Fruit fly (Drosophila melanogaster) whole organism, embryonic: ENCODE data around the gene Cpr67Fa1.
A peak's percentile ranks its signal among the peaks of the same experiment; 100 is the strongest.

ENCODE experiments used
- CG10654 ChIP-seq: fragments of 200-800 bp; sonication (Bioruptor generic); optimal IDR thresholded peaks from 2 replicates; lab custom pipeline; 2016; ENCODE audit warnings: missing biosample characterization, missing genetic modification characterization
- CG11093 ChIP-seq: fragments of 200-800 bp; sonication (Bioruptor generic); IDR thresholded peaks from 3 replicates; pipeline ENCODE4 v1.3.6; 2022; ENCODE audit warnings: missing biosample characterization, missing genetic modification characterization
- CG11504 ChIP-seq: fragments of 200-800 bp; sonication (Bioruptor generic); optimal IDR thresholded peaks from 3 replicates; lab custom pipeline; 2019; ENCODE audit warnings: missing biosample characterization, mild to moderate bottlenecking, missing genetic modification characterization, moderate library complexity
- CG11695 ChIP-seq: fragments of 200-800 bp; sonication (Bioruptor generic); IDR thresholded peaks from 3 replicates; pipeline ENCODE4 v1.3.6; 2022; ENCODE audit warnings: missing biosample characterization, missing genetic modification characterization
- CG12155 ChIP-seq: fragments of 200-800 bp; sonication (Bioruptor generic); optimal IDR thresholded peaks from 3 replicates; lab custom pipeline; 2016; ENCODE audit warnings: missing biosample characterization, missing genetic modification characterization
- CG13287 ChIP-seq: fragments of 200-800 bp; sonication (Bioruptor generic); IDR thresholded peaks from 2 replicates; pipeline ENCODE4 v1.3.6; 2022; ENCODE audit warnings: missing biosample characterization, missing genetic modification characterization; ENCODE audit not compliant: partially characterized antibody
- CG13296 ChIP-seq: fragments of 200-800 bp; sonication (Bioruptor generic); optimal IDR thresholded peaks from 3 replicates; lab custom pipeline; 2018; ENCODE audit warnings: missing biosample characterization, mild to moderate bottlenecking, missing genetic modification characterization
- CG17359 ChIP-seq: fragments of 200-800 bp; sonication (Bioruptor generic); optimal IDR thresholded peaks from 3 replicates; lab custom pipeline; 2018; ENCODE audit warnings: missing biosample characterization, mild to moderate bottlenecking, missing genetic modification characterization, moderate library complexity
- CG17385 ChIP-seq: fragments of 200-800 bp; sonication (Bioruptor generic); optimal IDR thresholded peaks from 3 replicates; lab custom pipeline; 2018; ENCODE audit warnings: missing biosample characterization, mild to moderate bottlenecking, missing genetic modification characterization
- CG30020 ChIP-seq: fragments of 200-800 bp; optimal IDR thresholded peaks from 2 replicates; lab custom pipeline; 2019; ENCODE audit warnings: missing biosample characterization, mild to moderate bottlenecking, missing genetic modification characterization, moderate library complexity
- CG31224 ChIP-seq: fragments of 200-800 bp; sonication (Bioruptor generic); IDR thresholded peaks from 2 replicates; pipeline ENCODE4 v1.3.6; 2022; ENCODE audit warnings: missing biosample characterization, missing genetic modification characterization
- CG31441 ChIP-seq: fragments of 200-800 bp; sonication (Bioruptor generic); IDR thresholded peaks from 2 replicates; pipeline ENCODE4 v1.3.6; 2022; ENCODE audit warnings: missing biosample characterization, missing genetic modification characterization
- CG34376 ChIP-seq: fragments of 200-800 bp; sonication (Bioruptor generic); optimal IDR thresholded peaks from 2 replicates; lab custom pipeline; 2018; ENCODE audit warnings: missing biosample characterization, mild to moderate bottlenecking, missing genetic modification characterization
- CG4360 ChIP-seq: fragments of 200-800 bp; sonication (Bioruptor generic); IDR thresholded peaks from 2 replicates; pipeline ENCODE4 v1.3.6; 2022; ENCODE audit warnings: missing biosample characterization, missing genetic modification characterization
- CG5180 ChIP-seq: fragments of 200-800 bp; sonication (Bioruptor generic); optimal IDR thresholded peaks from 3 replicates; lab custom pipeline; 2017; ENCODE audit warnings: missing biosample characterization, missing genetic modification characterization, mild to moderate bottlenecking, moderate library complexity, missing genetic modification reagents
- Chrac-16 ChIP-seq: fragments of 200-800 bp; sonication (Bioruptor generic); optimal IDR thresholded peaks from 3 replicates; lab custom pipeline; 2016; ENCODE audit warnings: missing biosample characterization, missing genetic modification characterization
- Eip74EF ChIP-seq, 2 experiments: fragments of 200-800 bp in 1 of 2; fragments of >200 bp in 1 of 2; sonication (Bioruptor generic) in 1 of 2; optimal IDR thresholded peaks; 2 replicates each; lab custom pipeline; 2017 to 2019; ENCODE audit warnings: missing biosample characterization in 2 of 2, missing genetic modification characterization in 2 of 2, mild to moderate bottlenecking in 1 of 2, moderate library complexity in 1 of 2
- Elba2 ChIP-seq: fragments of 200-800 bp; sonication (Bioruptor generic); optimal IDR thresholded peaks from 3 replicates; lab custom pipeline; 2016; ENCODE audit warnings: missing biosample characterization, missing genetic modification characterization
- HHEX ChIP-seq: fragments of 200-800 bp; sonication (Bioruptor generic); optimal IDR thresholded peaks from 3 replicates; lab custom pipeline; 2017; ENCODE audit warnings: missing biosample characterization, mild to moderate bottlenecking, missing genetic modification characterization, missing genetic modification reagents
- HmgZ ChIP-seq: fragments of 200-800 bp; sonication (Bioruptor generic); optimal IDR thresholded peaks from 2 replicates; lab custom pipeline; 2018; ENCODE audit warnings: missing biosample characterization, mild to moderate bottlenecking, missing genetic modification characterization
- Hmx ChIP-seq: fragments of 200-800 bp; sonication (Bioruptor generic); optimal IDR thresholded peaks from 2 replicates; lab custom pipeline; 2016; ENCODE audit warnings: missing biosample characterization, missing genetic modification characterization
- MTF-1 ChIP-seq: fragments of 200-800 bp; sonication (Bioruptor generic); optimal IDR thresholded peaks from 2 replicates; lab custom pipeline; 2018; ENCODE audit warnings: missing biosample characterization, mild to moderate bottlenecking, missing genetic modification characterization, borderline replicate concordance
- Nf-YB ChIP-seq: fragments of 200-800 bp; sonication (Bioruptor generic); optimal IDR thresholded peaks from 3 replicates; lab custom pipeline; 2019; ENCODE audit warnings: missing biosample characterization, mild to moderate bottlenecking, missing genetic modification characterization, moderate library complexity
- Oli ChIP-seq: fragments of 200-800 bp; sonication (Bioruptor generic); optimal IDR thresholded peaks from 2 replicates; lab custom pipeline; 2018; ENCODE audit warnings: missing biosample characterization, mild to moderate bottlenecking, missing genetic modification characterization, moderate library complexity
- Poxn ChIP-seq: fragments of 200-800 bp; sonication (Bioruptor generic); IDR thresholded peaks from 2 replicates; pipeline ENCODE4 v1.3.6; 2022; ENCODE audit warnings: missing biosample characterization, missing genetic modification characterization
- Ssrp ChIP-seq: fragments of 200-800 bp; sonication (Bioruptor generic); optimal IDR thresholded peaks from 2 replicates; lab custom pipeline; 2018; ENCODE audit warnings: missing biosample characterization, mild to moderate bottlenecking, missing genetic modification characterization, moderate library complexity
- abd-A ChIP-seq: fragments of 200-800 bp; sonication (Bioruptor generic); optimal IDR thresholded peaks from 3 replicates; lab custom pipeline; 2019; ENCODE audit warnings: missing biosample characterization, mild to moderate bottlenecking, missing genetic modification characterization, moderate library complexity
- chinmo ChIP-seq: fragments of 200-800 bp; sonication (Bioruptor generic); IDR thresholded peaks from 4 replicates; pipeline ENCODE4 v1.3.6; 2022; ENCODE audit warnings: missing biosample characterization, missing genetic modification characterization; ENCODE audit not compliant: partially characterized antibody
- crol ChIP-seq: fragments of 200-800 bp; sonication (Bioruptor generic); IDR thresholded peaks from 2 replicates; pipeline ENCODE4 v1.3.6; 2022; ENCODE audit warnings: missing biosample characterization, missing genetic modification characterization
- cwo ChIP-seq: fragments of 200-800 bp; sonication (Bioruptor generic); optimal IDR thresholded peaks from 3 replicates; lab custom pipeline; 2017; ENCODE audit warnings: missing biosample characterization, missing genetic modification characterization, mild to moderate bottlenecking, moderate library complexity, missing genetic modification reagents
- disco-r ChIP-seq: fragments of 200-800 bp; sonication (Bioruptor generic); optimal IDR thresholded peaks from 2 replicates; lab custom pipeline; 2016; ENCODE audit warnings: missing biosample characterization, missing genetic modification characterization
- dm ChIP-seq: fragments of 200-800 bp; sonication (Bioruptor generic); optimal IDR thresholded peaks from 3 replicates; lab custom pipeline; 2016; ENCODE audit warnings: missing biosample characterization, missing genetic modification characterization
- dysf ChIP-seq: fragments of 200-800 bp; sonication (Bioruptor generic); IDR thresholded peaks from 3 replicates; pipeline ENCODE4 v1.3.6; 2022; ENCODE audit warnings: missing biosample characterization, missing genetic modification characterization
- her ChIP-seq: fragments of 200-800 bp; sonication (Bioruptor generic); optimal IDR thresholded peaks from 2 replicates; lab custom pipeline; 2016; ENCODE audit warnings: missing biosample characterization, missing genetic modification characterization
- insv ChIP-seq, 2 experiments: fragments of 200-800 bp; sonication (Bioruptor generic); optimal IDR thresholded peaks; 3 replicates each; lab custom pipeline; 2016 to 2018; ENCODE audit warnings: missing biosample characterization in 2 of 2, missing genetic modification characterization in 2 of 2
- jigr1 ChIP-seq: fragments of 200-800 bp; sonication (Bioruptor generic); IDR thresholded peaks from 3 replicates; pipeline ENCODE4 v1.3.6; 2022; ENCODE audit warnings: missing biosample characterization, missing genetic modification characterization
- luna ChIP-seq: fragments of 200-800 bp; sonication (Bioruptor generic); optimal IDR thresholded peaks from 2 replicates; lab custom pipeline; 2016; ENCODE audit warnings: missing biosample characterization, missing genetic modification characterization
- mam ChIP-seq: fragments of 200-800 bp; sonication (Bioruptor generic); optimal IDR thresholded peaks from 3 replicates; lab custom pipeline; 2016; ENCODE audit warnings: missing biosample characterization, missing genetic modification characterization
- nerfin-1 ChIP-seq: fragments of 200-800 bp; sonication (Bioruptor generic); optimal IDR thresholded peaks from 3 replicates; lab custom pipeline; 2019; ENCODE audit warnings: missing biosample characterization, mild to moderate bottlenecking, missing genetic modification characterization, moderate library complexity
- phol ChIP-seq: fragments of 200-800 bp; sonication (Bioruptor generic); optimal IDR thresholded peaks from 3 replicates; lab custom pipeline; 2018; ENCODE audit warnings: missing biosample characterization, mild to moderate bottlenecking, missing genetic modification characterization, moderate library complexity
- psq ChIP-seq: fragments of 200-800 bp; sonication (Bioruptor generic); optimal IDR thresholded peaks from 2 replicates; lab custom pipeline; 2017; ENCODE audit warnings: missing biosample characterization, missing genetic modification characterization
- seq ChIP-seq: fragments of 200-800 bp; sonication (Bioruptor generic); IDR thresholded peaks from 2 replicates; pipeline ENCODE4 v1.3.6; 2022; ENCODE audit warnings: missing biosample characterization, missing genetic modification characterization
- sim ChIP-seq: fragments of 200-800 bp; sonication (Bioruptor generic); IDR thresholded peaks from 2 replicates; pipeline ENCODE4 v1.3.6; 2022; ENCODE audit warnings: missing biosample characterization, missing genetic modification characterization
- sna ChIP-seq: fragments of 200-800 bp; sonication (Bioruptor generic); IDR thresholded peaks from 2 replicates; pipeline ENCODE4 v1.3.6; 2022; ENCODE audit warnings: missing biosample characterization, missing genetic modification characterization; ENCODE audit not compliant: partially characterized antibody
- so ChIP-seq: fragments of 200-800 bp; sonication (Bioruptor generic); IDR thresholded peaks from 3 replicates; pipeline ENCODE4 v1.3.6; 2022; ENCODE audit warnings: missing biosample characterization, missing genetic modification characterization
- sug ChIP-seq: fragments of 200-800 bp; optimal IDR thresholded peaks from 2 replicates; lab custom pipeline; 2019; ENCODE audit warnings: missing biosample characterization, mild to moderate bottlenecking, missing genetic modification characterization, moderate library complexity
- tx ChIP-seq: fragments of 200-800 bp; sonication (Bioruptor generic); optimal IDR thresholded peaks from 2 replicates; lab custom pipeline; 2016; ENCODE audit warnings: missing biosample characterization, missing genetic modification characterization
- vnd ChIP-seq: fragments of 200-800 bp; sonication (Bioruptor generic); IDR thresholded peaks from 3 replicates; pipeline ENCODE4 v1.3.6; 2022; ENCODE audit warnings: missing biosample characterization, missing genetic modification characterization; ENCODE audit not compliant: partially characterized antibody
- zen2 ChIP-seq: fragments of 200-800 bp; sonication (Bioruptor generic); IDR thresholded peaks from 3 replicates; pipeline ENCODE4 v1.3.6; 2022; ENCODE audit warnings: missing biosample characterization, missing genetic modification characterization; ENCODE audit not compliant: partially characterized antibody

Gene Cpr67Fa1

DNA sequence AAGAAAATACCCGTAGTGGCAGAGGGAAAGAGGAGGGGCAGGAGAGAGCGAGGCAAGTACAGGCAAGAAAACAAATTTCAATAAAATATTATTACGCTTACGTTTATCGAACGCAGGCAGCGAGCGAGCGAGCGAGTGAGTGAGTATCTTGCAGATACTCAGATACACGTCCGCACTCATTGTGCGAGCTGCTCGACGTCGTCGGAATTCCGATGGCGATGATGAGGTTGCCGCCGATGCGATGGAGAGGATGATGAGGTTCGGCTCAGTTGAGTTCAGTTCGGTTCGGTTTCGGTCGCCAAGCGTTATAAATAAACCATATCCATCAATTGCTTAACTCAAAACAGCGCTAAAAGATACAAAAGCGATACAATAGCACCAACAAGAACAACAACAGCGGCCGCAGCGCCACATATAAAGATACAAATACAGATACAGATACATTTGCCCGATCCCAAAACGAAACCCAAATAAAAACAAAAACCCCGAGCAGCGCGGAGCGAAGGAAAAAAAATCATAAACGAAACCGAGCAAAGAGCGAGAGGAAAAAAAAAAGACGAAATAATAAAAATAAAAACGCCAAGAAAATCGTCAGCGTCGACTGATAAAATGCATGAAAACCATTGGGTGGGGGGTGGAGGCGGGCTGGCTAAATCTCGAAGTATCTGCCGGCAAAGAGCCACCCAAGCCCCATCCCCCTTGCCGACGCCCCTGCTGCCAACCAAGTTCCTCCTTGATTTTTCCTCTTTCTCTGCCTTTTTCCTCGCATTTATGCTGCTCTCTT lies 37.3 kb upstream of the Cpr67Fa1 start (continued):
- TF ChIP-seq seq (GFP tag; lab: Robert Waterston, UW) (no peak), CG5180 (peak; percentile 84), CG13296 (GFP tag; lab: Kevin White, UChicago) (peak; percentile 20), psq (peak; percentile 40), nerfin-1 (tag; lab: Kevin White, UChicago) (peak; percentile 64), CG12155 (GFP tag; lab: Kevin White, UChicago) (no peak), Nf-YB (GFP tag; lab: Kevin White, UChicago) (no peak), abd-A (tag; lab: Kevin White, UChicago) (peak; percentile 91), HHEX (GFP tag; lab: Kevin White, UChicago) (peak; percentile 4), CG13287 (GFP tag; lab: Robert Waterston, UW) (no peak; the same call in 1 of the 2 replicates), vnd (no peak), CG31224 (GFP tag; lab: Robert Waterston, UW) (no peak), crol (peak; percentile 74), Elba2 (GFP tag; lab: Kevin White, UChicago) (no peak), CG34376 (GFP tag; lab: Kevin White, UChicago) (no peak), her (GFP tag; lab: Kevin White, UChicago) (peak; percentile 37), insv (GFP tag; optimal IDR thresholded peaks at IDR 0.05; lab: Kevin White, UChicago) (no peak), sna (GFP tag; lab: Robert Waterston, UW) (peak; percentile 41; the same call in 1 of the 2 replicates), Ssrp (no peak), CG4360 (peak; percentile 63), Chrac-16 (peak; percentile 22), Eip74EF (GFP tag; optimal IDR thresholded peaks at IDR 0.05; lab: Kevin White, UChicago) (no peak), Poxn (GFP tag; lab: Robert Waterston, UW) (no peak), chinmo (peak; percentile 90; the same call in 3 of the 4 replicates), mam (peak; percentile 20), sim (GFP tag; lab: Robert Waterston, UW) (no peak), jigr1 (no peak), CG11093 (GFP tag; lab: Robert Waterston, UW) (no peak), MTF-1 (GFP tag; lab: Kevin White, UChicago) (no peak), luna (no peak), dm (GFP tag; lab: Kevin White, UChicago) (no peak), phol (no peak), dysf (GFP tag; lab: Robert Waterston, UW) (peak; percentile 38; the same call in 1 of the 3 replicates), CG30020 (no peak), zen2 (GFP tag; lab: Robert Waterston, UW) (no peak), CG31441 (GFP tag; lab: Robert Waterston, UW) (no peak), disco-r (GFP tag; lab: Kevin White, UChicago) (no peak), Hmx (GFP tag; lab: Kevin White, UChicago) (no peak), CG17385 (GFP tag; lab: Kevin White, UChicago) (no peak), tx (GFP tag; lab: Kevin White, UChicago) (no peak), CG17359 (tag; lab: Kevin White, UChicago) (peak; percentile 31), CG10654 (GFP tag; lab: Kevin White, UChicago) (no peak), sug (tag; lab: Kevin White, UChicago) (peak; percentile 13), CG11695 (no peak), cwo (GFP tag; lab: Kevin White, UChicago) (no peak), so (GFP tag; lab: Robert Waterston, UW) (peak; percentile 25; the same call in 1 of the 3 replicates), Oli (tag; lab: Kevin White, UChicago) (no peak), HmgZ (tag; lab: Kevin White, UChicago) (no peak), CG11504 (no peak)
